Fruit fly (Drosophila melanogaster) whole organism, wandering third instar larva: ENCODE data around the gene CG1792.
A peak's percentile ranks its signal among the peaks of the same experiment; 100 is the strongest.

ENCODE experiments used
- Abd-B ChIP-seq: fragments of >200 bp; optimal IDR thresholded peaks from 2 replicates; lab custom pipeline; 2017; ENCODE audit warnings: missing biosample characterization, missing genetic modification characterization
- CG9705 ChIP-seq: fragments of 200-800 bp; sonication (Bioruptor generic); optimal IDR thresholded peaks from 2 replicates; lab custom pipeline; 2018; ENCODE audit warnings: missing biosample characterization, mild to moderate bottlenecking, missing genetic modification characterization
- Dfd ChIP-seq: fragments of >200 bp; optimal IDR thresholded peaks from 2 replicates; lab custom pipeline; 2017; ENCODE audit warnings: missing biosample characterization, missing genetic modification characterization
- Dif ChIP-seq: fragments of 200-275, 200-300 bp; sonication (Bioruptor generic); optimal IDR thresholded peaks from 2 replicates; lab custom pipeline; 2018; ENCODE audit warnings: missing biosample characterization, missing genetic modification characterization; ENCODE audit not compliant: partially characterized antibody
- GATAd ChIP-seq: sonication (Bioruptor generic); optimal IDR thresholded peaks from 2 replicates; lab custom pipeline; 2016; ENCODE audit warnings: missing biosample characterization, missing genetic modification characterization
- HLH106 ChIP-seq: fragments of 200-800 bp; optimal IDR thresholded peaks from 3 replicates; lab custom pipeline; 2019; ENCODE audit warnings: missing biosample characterization, mild to moderate bottlenecking, missing genetic modification characterization, moderate library complexity
- Hnf4 ChIP-seq: fragments of 200-800 bp; sonication (Bioruptor generic); optimal IDR thresholded peaks from 2 replicates; lab custom pipeline; 2016; ENCODE audit warnings: missing biosample characterization, mild to moderate bottlenecking, missing genetic modification characterization
- Hr78 ChIP-seq: fragments of >200 bp; optimal IDR thresholded peaks from 2 replicates; lab custom pipeline; 2017; ENCODE audit warnings: missing biosample characterization, missing genetic modification characterization
- Myc ChIP-seq: fragments of >200 bp; optimal IDR thresholded peaks from 2 replicates; lab custom pipeline; 2017
- OdsH ChIP-seq: fragments of 200-800 bp; sonication (Bioruptor generic); optimal IDR thresholded peaks from 2 replicates; lab custom pipeline; 2016; ENCODE audit warnings: missing biosample characterization, mild to moderate bottlenecking, missing genetic modification characterization
- Rel ChIP-seq, 2 experiments: fragments of 200-800 bp; sonication (Bioruptor generic) in 1 of 2; optimal IDR thresholded peaks; 2 replicates in 1 of 2; 3 replicates in 1 of 2; lab custom pipeline; 2016 to 2019; ENCODE audit warnings: mild to moderate bottlenecking in 2 of 2, missing biosample characterization in 2 of 2, missing genetic modification characterization in 2 of 2, moderate library complexity in 1 of 2
- Sp1 ChIP-seq: fragments of 200-800 bp; sonication (Bioruptor generic); optimal IDR thresholded peaks from 3 replicates; lab custom pipeline; 2019; ENCODE audit warnings: missing biosample characterization, mild to moderate bottlenecking, missing genetic modification characterization, moderate library complexity
- Vsx2 ChIP-seq: fragments of 200-300, 225-300 bp; sonication (Bioruptor generic); optimal IDR thresholded peaks from 2 replicates; lab custom pipeline; 2018; ENCODE audit warnings: missing biosample characterization, missing genetic modification characterization; ENCODE audit not compliant: partially characterized antibody
- br ChIP-seq: fragments of 200-800 bp; sonication (Bioruptor generic); optimal IDR thresholded peaks from 2 replicates; lab custom pipeline; 2016; ENCODE audit warnings: missing biosample characterization, missing genetic modification characterization
- brk ChIP-seq: fragments of 200-800 bp; sonication (Bioruptor generic); optimal IDR thresholded peaks from 2 replicates; lab custom pipeline; 2016; ENCODE audit warnings: missing biosample characterization, mild to moderate bottlenecking, missing genetic modification characterization
- dl ChIP-seq, 2 experiments: fragments of 175-275, 200-275 bp in 1 of 2; fragments of 200-275 bp in 1 of 2; sonication (Bioruptor generic); optimal IDR thresholded peaks; lab custom pipeline; 2018; ENCODE audit warnings: mild to moderate bottlenecking in 2 of 2, missing biosample characterization in 2 of 2, missing genetic modification characterization in 2 of 2, moderate library complexity in 2 of 2; ENCODE audit not compliant: partially characterized antibody in 2 of 2, insufficient read depth in 1 of 2
- dmrt93B ChIP-seq: fragments of 200-800 bp; sonication (Bioruptor generic); optimal IDR thresholded peaks from 2 replicates; lab custom pipeline; 2018; ENCODE audit warnings: missing biosample characterization, mild to moderate bottlenecking, missing genetic modification characterization
- foxo ChIP-seq, 2 experiments: fragments of 200-800 bp; sonication (Bioruptor generic); optimal IDR thresholded peaks; 2 replicates in 1 of 2; 3 replicates in 1 of 2; lab custom pipeline; 2016 to 2017; ENCODE audit warnings: missing biosample characterization in 2 of 2, missing genetic modification characterization in 2 of 2
- fru ChIP-seq: fragments of 200-800 bp; sonication (Bioruptor generic); optimal IDR thresholded peaks from 3 replicates; lab custom pipeline; 2016; ENCODE audit warnings: missing biosample characterization, mild to moderate bottlenecking, missing genetic modification characterization
- h ChIP-seq: fragments of 200-800 bp; sonication (Bioruptor generic); optimal IDR thresholded peaks from 3 replicates; lab custom pipeline; 2016; ENCODE audit warnings: missing biosample characterization, mild to moderate bottlenecking, missing genetic modification characterization
- jim ChIP-seq: fragments of 175-275, 200-325 bp; sonication (Bioruptor generic); optimal IDR thresholded peaks from 2 replicates; lab custom pipeline; 2016; ENCODE audit warnings: missing biosample characterization, mild to moderate bottlenecking, missing genetic modification characterization
- lola ChIP-seq: fragments of >200 bp; optimal IDR thresholded peaks from 2 replicates; lab custom pipeline; 2017; ENCODE audit warnings: missing biosample characterization, missing genetic modification characterization
- psq ChIP-seq: fragments of 200-800 bp; sonication (Bioruptor generic); optimal IDR thresholded peaks from 3 replicates; lab custom pipeline; 2017; ENCODE audit warnings: missing biosample characterization, mild to moderate bottlenecking, missing genetic modification characterization, moderate library complexity
- rgr ChIP-seq: fragments of 200-800 bp; sonication (Bioruptor generic); optimal IDR thresholded peaks from 3 replicates; lab custom pipeline; 2016; ENCODE audit warnings: missing biosample characterization, mild to moderate bottlenecking, missing genetic modification characterization
- sage ChIP-seq: fragments of 200-800 bp; sonication (Bioruptor generic); optimal IDR thresholded peaks from 2 replicates; lab custom pipeline; 2016; ENCODE audit warnings: missing biosample characterization, mild to moderate bottlenecking, missing genetic modification characterization
- tai ChIP-seq: sonication (Bioruptor generic); optimal IDR thresholded peaks from 2 replicates; lab custom pipeline; 2016; ENCODE audit warnings: missing biosample characterization, missing genetic modification characterization
- woc ChIP-seq: sonication (Bioruptor generic); optimal IDR thresholded peaks from 2 replicates; lab custom pipeline; 2016; ENCODE audit warnings: missing biosample characterization, mild to moderate bottlenecking, missing genetic modification characterization

CG1792 gene

DNA sequence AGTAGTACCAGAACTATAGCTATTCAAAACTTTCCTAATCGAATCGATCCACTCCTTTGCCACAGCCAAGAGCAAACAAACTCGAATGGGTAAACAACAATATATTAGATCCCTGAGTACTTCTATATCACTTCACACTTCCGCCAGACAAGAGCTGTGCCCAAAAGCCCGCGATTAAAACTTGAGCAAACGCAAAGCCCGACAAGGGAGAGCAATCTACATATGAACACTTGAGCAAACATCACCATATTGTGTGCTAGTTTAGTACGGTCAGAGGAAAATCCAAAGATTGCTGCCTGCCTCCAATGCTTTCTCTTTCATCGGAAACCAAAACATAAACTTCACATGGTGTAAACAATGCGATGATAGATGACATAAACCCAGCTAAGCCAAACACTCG lies 12.4 kb upstream of the CG1792 start:
- no peak for TF ChIP-seq lola (GFP tag; lab: Kevin White, UChicago)
- no peak for TF ChIP-seq psq (GFP tag; lab: Kevin White, UChicago)
- no peak for TF ChIP-seq Dfd (GFP tag; lab: Kevin White, UChicago)
- TF ChIP-seq rgr (GFP tag; lab: Kevin White, UChicago): no peak

DNA sequence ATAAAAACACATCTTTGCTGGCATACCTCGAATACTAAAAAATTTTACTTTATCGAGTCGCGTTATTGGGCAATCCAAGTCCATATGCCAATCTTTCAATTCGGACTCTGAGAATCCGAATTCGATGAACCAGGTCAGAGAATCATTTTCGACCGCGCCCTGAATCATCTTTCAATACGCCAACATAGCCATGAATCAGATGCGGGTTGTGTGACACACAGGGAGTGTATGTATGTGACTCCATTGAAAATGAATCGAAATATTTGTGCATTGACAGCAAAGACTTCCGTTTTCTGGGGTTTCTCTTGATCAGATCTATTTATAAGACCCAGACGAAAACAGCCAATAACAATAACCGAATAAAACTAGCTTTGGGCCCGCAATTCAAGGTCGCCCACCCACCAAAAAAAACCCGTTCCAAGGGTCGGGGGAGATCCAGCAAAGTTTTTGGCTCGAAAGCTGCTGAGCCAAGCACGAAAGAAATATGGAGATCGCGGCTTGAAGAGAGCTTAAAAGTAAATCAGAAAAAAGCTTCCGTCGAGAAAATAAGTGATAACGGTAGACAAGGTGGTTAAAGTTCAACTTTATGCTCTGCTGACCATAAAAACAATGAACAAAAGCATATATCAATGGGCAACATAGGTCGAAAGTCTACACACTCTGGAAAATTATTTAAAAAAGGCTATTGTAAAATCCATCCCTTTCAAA lies 11.5 kb upstream of the CG1792 start:
- TF ChIP-seq Hnf4 (GFP tag; lab: Kevin White, UChicago): peak; percentile 2
- no peak for TF ChIP-seq Rel (GFP tag; optimal IDR thresholded peaks at IDR 0.05; lab: Kevin White, UChicago)
- TF ChIP-seq Rel (tag; optimal IDR thresholded peaks at IDR 0.05; lab: Kevin White, UChicago): no peak

DNA sequence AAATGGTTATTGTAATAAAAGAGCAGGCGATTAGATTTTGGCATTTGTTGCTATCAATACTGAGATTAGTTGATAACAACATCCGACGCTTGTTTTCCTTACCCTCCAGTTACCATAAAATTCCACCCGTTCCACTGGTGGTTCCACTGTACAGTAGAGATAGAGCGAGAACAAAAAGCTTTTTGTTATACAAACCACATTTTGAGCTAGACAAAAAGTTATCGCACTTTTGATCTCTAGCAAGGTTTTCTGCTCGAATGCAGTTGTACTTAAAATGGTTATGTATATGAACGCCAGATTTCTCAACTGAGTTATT lies 11.0 kb upstream of the CG1792 start:
- TF ChIP-seq Abd-B (GFP tag; lab: Kevin White, UChicago): no peak
- TF ChIP-seq rgr (GFP tag; lab: Kevin White, UChicago): no peak
- TF ChIP-seq psq (GFP tag; lab: Kevin White, UChicago): no peak
- no peak for TF ChIP-seq jim (GFP tag; lab: Kevin White, UChicago)
- TF ChIP-seq OdsH (GFP tag; lab: Kevin White, UChicago): no peak
- no peak for TF ChIP-seq woc (GFP tag; lab: Kevin White, UChicago)
- no peak for TF ChIP-seq sage
- no peak for TF ChIP-seq brk (GFP tag; lab: Kevin White, UChicago)
- no peak for TF ChIP-seq Sp1 (GFP tag; lab: Kevin White, UChicago)
- TF ChIP-seq Vsx2 (GFP tag; lab: Kevin White, UChicago): no peak
- no peak for TF ChIP-seq Dfd (GFP tag; lab: Kevin White, UChicago)
- no peak for TF ChIP-seq Hnf4 (GFP tag; lab: Kevin White, UChicago)
- no peak for TF ChIP-seq fru
- TF ChIP-seq CG9705 (GFP tag; lab: Kevin White, UChicago): no peak
- no peak for TF ChIP-seq GATAd (GFP tag; lab: Kevin White, UChicago)
- no peak for TF ChIP-seq Myc (lab: Kevin White, UChicago)
- TF ChIP-seq, all 38 proteins: peak for 0

- TF ChIP-seq psq (GFP tag; lab: Kevin White, UChicago) (no peak), br (no peak), Myc (lab: Kevin White, UChicago) (no peak), Hnf4 (GFP tag; lab: Kevin White, UChicago) (no peak), Hr78 (GFP tag; lab: Kevin White, UChicago) (no peak), foxo (GFP tag; optimal IDR thresholded peaks at IDR 0.05; lab: Kevin White, UChicago) (no peak), Abd-B (GFP tag; lab: Kevin White, UChicago) (no peak), Sp1 (GFP tag; lab: Kevin White, UChicago) (no peak), tai (GFP tag; lab: Kevin White, UChicago) (no peak), HLH106 (tag; lab: Kevin White, UChicago) (no peak), Dfd (GFP tag; lab: Kevin White, UChicago) (no peak), woc (GFP tag; lab: Kevin White, UChicago) (no peak), Dif (no peak), OdsH (GFP tag; lab: Kevin White, UChicago) (no peak), CG9705 (GFP tag; lab: Kevin White, UChicago) (no peak), h (GFP tag; lab: Kevin White, UChicago) (no peak)
These were observed 10.3 kb upstream of the CG1792 start for dm6 chr3R:31605790-31606189.

dm6 chr3R:31606242-31607143 lies 9.6 kb upstream of the CG1792 start:
- TF ChIP-seq h (GFP tag; lab: Kevin White, UChicago) (peak; percentile 73), Hr78 (GFP tag; lab: Kevin White, UChicago) (no peak), Hnf4 (GFP tag; lab: Kevin White, UChicago) (peak; percentile 52), dl (GFP tag; optimal IDR thresholded peaks at IDR 0.05; lab: Kevin White, UChicago; ENCODE audit: insufficient read depth in 1 of 2, partially characterized antibody in 2 of 2) (no peak), Rel (GFP tag; optimal IDR thresholded peaks at IDR 0.05; lab: Kevin White, UChicago) (no peak), Rel (tag; optimal IDR thresholded peaks at IDR 0.05; lab: Kevin White, UChicago) (peak; percentile 1), dmrt93B (GFP tag; lab: Kevin White, UChicago) (no peak)
